Fruit fly (Drosophila melanogaster) S2 (cell line): ENCODE results near the gene me31B.

Experiments
- CG8478 ChIP-seq: fragments of >200 bp; optimal IDR thresholded peaks from 2 replicates; lab custom pipeline; 2018
- CTCF ChIP-seq, 2 experiments: fragments of >200 bp; optimal IDR thresholded peaks; 2 replicates each; lab custom pipeline; 2018

The me31B gene

DNA sequence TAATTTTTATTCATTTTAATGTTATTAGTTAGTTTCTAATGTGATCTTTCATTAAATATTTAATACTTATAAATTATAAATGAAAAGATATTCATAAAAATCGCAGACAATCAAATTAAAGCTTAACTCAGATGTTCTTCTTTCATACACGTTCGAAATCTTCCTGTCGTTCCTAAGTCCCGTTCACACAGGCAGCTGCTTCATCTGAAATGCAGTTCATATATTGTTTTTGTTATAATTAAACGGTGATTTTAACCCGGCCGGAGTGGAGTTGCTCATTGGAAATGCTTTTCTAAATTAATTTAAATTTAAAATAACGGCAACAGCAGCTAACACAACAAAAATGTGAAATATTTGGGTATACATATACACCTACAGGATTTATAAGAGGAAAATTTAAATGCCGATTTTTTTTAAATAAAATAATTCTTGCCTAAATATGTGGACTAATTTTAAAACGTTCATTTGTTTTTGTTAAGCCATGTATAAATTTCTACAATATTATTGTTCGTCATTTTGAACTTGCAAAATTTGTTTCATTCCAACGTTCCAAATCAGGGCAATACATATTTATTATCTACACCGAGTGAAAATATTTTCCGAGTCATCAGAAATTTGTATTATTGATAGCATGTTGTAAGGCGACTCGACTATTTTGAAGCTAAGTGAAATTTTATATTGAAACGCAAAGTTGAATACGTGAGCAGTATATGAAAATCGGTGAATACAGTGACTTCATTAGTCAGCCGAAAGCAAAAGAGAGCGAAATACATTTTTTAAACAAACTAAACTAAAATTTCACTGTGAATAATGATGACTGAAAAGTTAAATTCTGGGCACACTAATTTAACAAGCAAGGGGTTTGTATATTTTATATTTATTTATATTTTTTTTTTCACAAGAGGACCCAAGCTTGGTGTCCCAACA lies at the start of gene me31B:
Gene me31B (plus strand): TSS at position 616 of the 927 bp plus-strand sequence.
- no peak for TF ChIP-seq CTCF (optimal IDR thresholded peaks at IDR 0.05; lab: Kevin White, UChicago)
- TF ChIP-seq CG8478 = no peak

dm6 chr2L:10191396-10191795 lies 47.7 kb upstream of the me31B start, which contains the start of gene Fum4:
Gene Fum4 (minus strand): TSS chr2L:10191496.
- no peak for TF ChIP-seq CG8478
- no peak for TF ChIP-seq CTCF (optimal IDR thresholded peaks at IDR 0.05; lab: Kevin White, UChicago)

DNA sequence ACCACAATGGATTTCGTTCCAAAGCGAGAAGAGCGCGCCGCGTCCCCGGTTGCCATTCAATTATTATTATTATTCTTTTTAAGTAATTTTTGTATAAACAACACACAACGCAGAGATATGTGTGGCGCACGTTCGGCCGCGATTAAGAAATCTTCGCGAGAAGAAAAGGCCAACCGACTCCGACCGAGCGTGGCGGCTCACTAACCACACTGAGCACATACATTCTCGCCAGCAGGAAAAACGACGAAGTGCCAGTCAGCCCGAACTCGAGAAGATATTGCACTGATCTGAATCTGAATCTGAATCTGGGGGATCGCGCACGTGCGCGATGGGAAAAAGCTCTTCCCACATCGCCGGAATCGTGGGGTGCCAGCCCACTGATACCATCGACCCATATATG lies 40.2 kb upstream of the me31B start, which contains the start of gene Sur:
Gene Sur (minus strand): TSS at position 207 of the 400 bp plus-strand sequence.
- TF ChIP-seq CTCF (optimal IDR thresholded peaks at IDR 0.05; lab: Kevin White, UChicago) (no peak), CG8478 (no peak)

- peak; percentile 34 to 52 for TF ChIP-seq CTCF (optimal IDR thresholded peaks at IDR 0.05; lab: Kevin White, UChicago)
- TF ChIP-seq CG8478 = no peak
These were observed 38.3 kb upstream of the me31B start, which contains the start of the genes Ripalpha and RpL7 for dm6 chr2L:10200847-10201246. Gene Ripalpha (minus strand): TSS chr2L:10200974. Gene RpL7 (plus strand): TSS chr2L:10201004.

DNA sequence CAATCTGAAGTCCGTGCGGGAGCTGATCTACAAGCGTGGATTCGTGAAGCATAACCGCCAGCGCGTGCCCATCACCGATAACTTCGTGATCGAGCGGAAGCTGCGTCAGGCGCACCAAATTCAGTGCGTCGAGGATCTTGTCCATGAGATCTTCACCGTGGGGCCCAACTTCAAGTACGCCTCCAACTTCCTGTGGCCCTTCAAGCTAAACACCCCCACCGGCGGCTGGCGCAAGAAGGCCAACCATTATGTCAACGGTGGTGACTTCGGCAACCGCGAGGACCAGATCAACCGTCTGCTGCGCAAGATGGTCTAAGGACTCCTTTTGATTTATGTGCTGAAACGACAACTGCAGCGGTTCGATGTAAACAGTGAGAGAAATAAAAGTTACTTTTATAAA lies 37.4 kb upstream of the me31B start:
- no peak for TF ChIP-seq CG8478
- no peak for TF ChIP-seq CTCF (optimal IDR thresholded peaks at IDR 0.05; lab: Kevin White, UChicago)

- TF ChIP-seq CTCF (optimal IDR thresholded peaks at IDR 0.05; lab: Kevin White, UChicago) (no peak), CG8478 (no peak)
These were observed 35.1 kb upstream of the me31B start, which contains the start of gene CG34159 for dm6 chr2L:10203933-10204509. Gene CG34159 (minus strand): TSS chr2L:10204317.

DNA sequence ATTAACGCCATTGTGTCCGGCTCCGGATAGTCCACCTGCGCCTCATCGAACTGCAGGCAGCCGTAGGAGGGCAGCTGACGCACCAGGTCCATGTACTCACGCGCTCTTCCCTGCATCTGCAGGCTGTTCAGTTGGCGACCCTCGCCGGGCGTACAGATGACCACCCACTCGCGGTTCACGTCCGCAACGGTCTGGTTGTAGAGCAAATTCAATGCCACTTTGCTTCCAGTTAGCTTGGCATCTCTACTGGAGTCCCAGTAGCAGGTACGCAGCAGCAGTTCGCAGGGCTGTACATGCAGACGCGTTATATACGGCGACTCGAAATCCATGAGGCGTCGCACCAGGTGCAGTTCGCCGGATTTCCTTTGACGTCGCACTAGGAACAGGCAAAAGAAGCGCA lies 33.2 kb upstream of the me31B start:
- TF ChIP-seq CG8478 = no peak
- no peak for TF ChIP-seq CTCF (optimal IDR thresholded peaks at IDR 0.05; lab: Kevin White, UChicago)

DNA sequence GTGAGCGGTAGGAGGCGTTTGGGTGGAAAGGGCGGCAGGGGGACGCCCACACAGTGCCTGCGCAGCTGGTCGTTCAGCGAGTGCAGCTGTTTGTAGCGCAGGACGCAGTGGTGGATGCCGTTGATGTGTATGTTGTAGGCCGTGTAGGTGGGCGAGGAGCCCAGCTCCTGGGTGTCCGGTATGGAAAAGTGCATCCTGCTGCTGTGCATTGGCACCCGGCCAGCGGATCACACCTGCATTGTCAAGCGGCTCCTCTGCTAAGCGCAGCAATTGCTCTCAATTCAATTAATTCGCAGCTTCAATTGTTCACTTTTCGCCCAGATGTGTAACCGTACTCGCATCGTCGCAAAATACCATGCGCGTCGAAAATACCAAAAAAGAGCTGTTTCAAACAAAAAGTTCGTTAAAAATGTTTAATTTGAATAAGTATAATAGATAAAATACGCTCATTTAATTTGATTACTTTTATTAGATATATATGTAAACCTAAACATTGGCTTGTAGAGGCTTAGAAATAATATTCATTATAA lies 32.4 kb upstream of the me31B start, which contains the start of gene Snx17:
Gene Snx17 (minus strand): TSS at position 329 of the 530 bp plus-strand sequence.
- TF ChIP-seq CTCF (optimal IDR thresholded peaks at IDR 0.05; lab: Kevin White, UChicago) (no peak), CG8478 (no peak)

dm6 chr2L:10208799-10209794 lies 30.0 kb upstream of the me31B start, which contains the start of gene CG5731:
Gene CG5731 (minus strand): TSS chr2L:10209744.
- TF ChIP-seq CG8478 (no peak), CTCF (optimal IDR thresholded peaks at IDR 0.05; lab: Kevin White, UChicago) (no peak)

DNA sequence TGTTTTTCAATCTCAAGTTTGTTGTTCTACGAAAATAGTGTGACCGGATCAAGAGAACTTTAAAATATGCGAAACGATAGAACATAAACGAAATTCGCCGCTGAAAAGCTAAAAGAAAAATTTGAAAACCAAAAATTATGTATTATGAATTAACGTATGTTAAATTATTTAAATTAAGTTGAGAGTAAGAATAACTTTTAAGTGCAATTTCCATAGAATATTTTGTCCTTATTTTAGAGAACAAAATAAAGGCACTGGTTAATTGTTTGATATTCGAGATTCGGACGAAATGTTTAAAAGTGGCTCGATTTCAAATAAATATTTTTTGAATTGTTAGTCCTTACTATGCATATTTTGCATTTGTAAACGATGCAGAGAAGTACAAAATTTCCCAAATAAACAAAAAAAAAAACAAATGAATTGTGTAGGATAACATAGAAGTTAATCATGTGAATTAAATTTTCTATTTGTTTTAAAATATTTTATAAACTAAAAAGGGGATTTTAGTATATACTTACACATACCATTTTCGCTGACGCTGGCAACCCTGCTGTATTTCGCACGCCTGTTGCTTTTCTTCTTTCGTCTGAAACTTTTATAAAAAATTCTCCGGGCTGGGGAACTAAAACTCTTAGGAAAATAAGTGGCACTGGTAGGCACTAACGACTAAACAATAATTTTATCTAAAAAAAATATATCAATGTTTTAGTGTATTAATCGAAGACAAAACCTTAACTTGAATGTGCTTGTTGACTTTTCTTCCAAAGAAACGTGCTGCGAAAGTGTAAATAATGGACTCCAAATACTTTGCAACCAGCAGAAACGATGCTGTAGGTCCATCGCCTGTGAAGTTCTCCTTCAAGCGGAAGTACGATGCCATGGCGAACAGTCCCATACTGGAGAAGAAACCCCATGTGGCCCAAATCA lies 28.2 kb upstream of the me31B start, which contains the start of the genes CG5727 and ath:
Gene CG5727 (minus strand): TSS at position 51 of the 927 bp plus-strand sequence.
Gene ath (plus strand): TSS at position 513 of the 927 bp plus-strand sequence.
- TF ChIP-seq CTCF (optimal IDR thresholded peaks at IDR 0.05; lab: Kevin White, UChicago) (no peak), CG8478 (no peak)

dm6 chr2L:10220010-10220409 lies 19.1 kb upstream of the me31B start:
- no peak for TF ChIP-seq CG8478

DNA sequence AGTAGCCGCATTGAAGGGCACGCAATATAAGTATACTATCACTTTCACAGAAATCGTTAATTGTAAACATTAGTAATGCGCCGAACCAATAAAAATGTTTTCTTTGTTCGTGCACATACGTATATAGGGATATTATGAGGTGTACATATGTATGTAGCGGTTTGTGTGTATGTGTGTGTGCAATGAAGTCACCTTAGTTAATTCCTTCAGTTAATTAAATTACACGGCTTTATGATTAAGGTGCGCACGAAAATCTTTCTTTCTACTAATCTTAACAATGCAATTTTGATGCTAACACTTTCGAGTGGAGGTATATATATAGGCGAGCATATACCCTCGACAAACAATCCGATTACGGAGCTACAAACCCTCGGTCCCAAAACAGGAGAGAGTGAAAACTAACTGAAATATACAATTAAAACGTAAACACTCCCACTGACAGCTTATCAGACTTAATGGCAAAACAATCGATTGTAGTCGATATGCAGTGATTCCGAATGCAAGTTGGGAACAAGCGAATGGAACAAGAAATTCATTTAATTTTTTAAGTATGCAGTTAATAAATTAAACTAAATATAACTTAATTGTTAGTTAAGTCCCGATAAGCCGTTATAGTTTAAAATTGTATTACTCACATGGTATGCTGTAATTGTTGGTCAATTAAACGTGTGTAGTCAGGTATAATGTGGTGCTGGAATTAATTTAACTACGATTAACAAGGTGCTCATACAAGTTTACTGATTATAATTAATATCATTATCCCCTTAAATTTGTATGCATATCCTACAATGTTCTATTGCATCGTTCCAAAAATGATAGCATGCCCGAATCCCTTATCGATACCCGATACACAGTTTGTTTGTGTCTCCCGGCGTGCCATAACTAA lies 18.4 kb upstream of the me31B start, which contains the start of the genes Npc1a and Prosalpha6:
Gene Npc1a (minus strand): TSS at position 716 of the 886 bp plus-strand sequence.
Gene Prosalpha6 (plus strand): TSS at position 851 of the 886 bp plus-strand sequence.
- TF ChIP-seq CTCF (optimal IDR thresholded peaks at IDR 0.05; lab: Kevin White, UChicago) = no peak
- no peak for TF ChIP-seq CG8478
